Worm (Caenorhabditis elegans) whole organism, young adult: Measurements from ENCODE around the gene zyg-8.

ENCODE experiments used
- B0019.2 ChIP-seq: fragments of 200-800 bp; sonication (Bioruptor generic); conservative IDR thresholded peaks from 2 replicates; pipeline ENCODE4 v1.3.6; 2022; ENCODE audit warnings: missing genetic modification reagents, missing genetic modification characterization, missing compliant biosample characterization
- C06A6.2 ChIP-seq: fragments of 200-800 bp; sonication (Bioruptor generic); conservative IDR thresholded peaks from 2 replicates; pipeline ENCODE4 v1.3.6; 2022; ENCODE audit warnings: missing genetic modification characterization, missing compliant biosample characterization
- F23B12.7 ChIP-seq: sonication (generic microtip); optimal IDR thresholded peaks from 2 replicates; lab custom pipeline; 2017; ENCODE audit warnings: missing genetic modification characterization, mild to moderate bottlenecking, missing compliant biosample characterization, antibody characterized with exemption, moderate library complexity; ENCODE audit not compliant: insufficient read depth
- F49E8.2 ChIP-seq: sonication (generic microtip); optimal IDR thresholded peaks from 3 replicates; lab custom pipeline; 2017; ENCODE audit warnings: missing genetic modification characterization, mild to moderate bottlenecking, missing compliant biosample characterization, antibody characterized with exemption, moderate library complexity; ENCODE audit not compliant: insufficient read depth
- Y53F4B.3 ChIP-seq: fragments of 200-800 bp; sonication (Bioruptor generic); IDR thresholded peaks from 2 replicates; pipeline ENCODE4 v1.3.6; 2022; ENCODE audit warnings: missing genetic modification reagents, missing genetic modification characterization, missing compliant biosample characterization
- Y53G8AR.9 ChIP-seq: fragments of 200-800 bp; sonication (Bioruptor generic); conservative IDR thresholded peaks from 2 replicates; pipeline ENCODE4 v1.3.6; 2022; ENCODE audit warnings: missing genetic modification reagents, missing genetic modification characterization, missing compliant biosample characterization
- ZK185.1 ChIP-seq: sonication (generic microtip); optimal IDR thresholded peaks from 2 replicates; lab custom pipeline; 2016; ENCODE audit warnings: mild to moderate bottlenecking, missing genetic modification characterization, missing compliant biosample characterization; ENCODE audit not compliant: poor library complexity, severe bottlenecking
- akir-1 ChIP-seq: fragments of 200-800 bp; sonication (Bioruptor generic); optimal IDR thresholded peaks from 2 replicates; lab custom pipeline; 2018; ENCODE audit warnings: mild to moderate bottlenecking, missing genetic modification characterization, moderate library complexity, missing compliant biosample characterization
- ama-1 ChIP-seq, 3 experiments: fragments of 150-350 bp in 1 of 3; sonication (generic microtip) in 2 of 3; optimal IDR thresholded peaks; 2 replicates each; lab custom pipeline; 2014 to 2018; ENCODE audit warnings: missing biosample characterization in 2 of 3, missing genetic modification characterization in 2 of 3, missing genetic modification reagents in 2 of 3
- aptf-3 ChIP-seq: fragments of 200-800 bp; sonication (Bioruptor generic); IDR thresholded peaks from 2 replicates; pipeline ENCODE4 v1.3.6; 2022; ENCODE audit warnings: missing genetic modification characterization, missing compliant biosample characterization
- ccch-3 ChIP-seq: fragments of 200-800 bp; sonication (Bioruptor generic); optimal IDR thresholded peaks from 2 replicates; lab custom pipeline; 2018; ENCODE audit warnings: mild to moderate bottlenecking, missing genetic modification characterization, missing compliant biosample characterization
- cebp-1 ChIP-seq, 2 experiments: fragments of 200-800 bp in 1 of 2; sonication (Bioruptor generic) in 1 of 2; sonication (generic microtip) in 1 of 2; IDR thresholded peaks in 1 of 2; optimal IDR thresholded peaks in 1 of 2; 2 replicates each; pipeline versions ENCODE4 v1.3.6 to Lab custom; 2017 to 2022; ENCODE audit warnings: missing compliant biosample characterization in 2 of 2, missing genetic modification characterization in 2 of 2, mild to moderate bottlenecking in 1 of 2, missing genetic modification reagents in 1 of 2, moderate library complexity in 1 of 2
- chd-7 ChIP-seq: sonication (generic microtip); optimal IDR thresholded peaks from 2 replicates; lab custom pipeline; 2016; ENCODE audit warnings: mild to moderate bottlenecking, missing genetic modification characterization, moderate library complexity, missing compliant biosample characterization
- dox-1 ChIP-seq: fragments of 200-800 bp; sonication (Bioruptor generic); IDR thresholded peaks from 2 replicates; pipeline ENCODE4 v1.3.6; 2022; ENCODE audit warnings: missing genetic modification reagents, missing genetic modification characterization, missing compliant biosample characterization
- efl-1 ChIP-seq: fragments of 150-350 bp; optimal IDR thresholded peaks from 2 replicates; lab custom pipeline; 2014; ENCODE audit warnings: missing biosample characterization, missing genetic modification reagents, missing genetic modification characterization
- egrh-3 ChIP-seq: fragments of 200-800 bp; sonication (Bioruptor generic); IDR thresholded peaks from 2 replicates; pipeline ENCODE4 v1.3.6; 2022; ENCODE audit warnings: missing genetic modification reagents, missing genetic modification characterization, missing compliant biosample characterization
- gei-17 ChIP-seq: fragments of 200-800 bp; sonication (Bioruptor generic); optimal IDR thresholded peaks from 2 replicates; lab custom pipeline; 2018; ENCODE audit warnings: mild to moderate bottlenecking, missing genetic modification characterization, missing compliant biosample characterization
- hmg-1.2 ChIP-seq: fragments of 200-800 bp; sonication (Bioruptor generic); IDR thresholded peaks from 2 replicates; pipeline ENCODE4 v1.3.6; 2022; ENCODE audit warnings: missing genetic modification reagents, missing genetic modification characterization, missing compliant biosample characterization
- hmg-20 ChIP-seq: fragments of 200-800 bp; sonication (Bioruptor generic); IDR thresholded peaks from 2 replicates; pipeline ENCODE4 v1.3.6; 2022; ENCODE audit warnings: missing genetic modification reagents, missing genetic modification characterization, missing compliant biosample characterization
- lin-26 ChIP-seq: fragments of 200-800 bp; sonication (Bioruptor generic); IDR thresholded peaks from 2 replicates; pipeline ENCODE4 v1.3.6; 2022; ENCODE audit warnings: missing genetic modification reagents, missing genetic modification characterization, missing compliant biosample characterization
- lin-35 ChIP-seq, 3 experiments: fragments of 150-350 bp in 2 of 3; sonication (generic microtip) in 1 of 3; optimal IDR thresholded peaks; 2 replicates each; lab custom pipeline; 2014 to 2018; ENCODE audit warnings: missing biosample characterization in 3 of 3, missing genetic modification characterization in 3 of 3, missing genetic modification reagents in 3 of 3
- lin-40 ChIP-seq: sonication (generic microtip); optimal IDR thresholded peaks from 2 replicates; lab custom pipeline; 2016; ENCODE audit warnings: missing genetic modification characterization, mild to moderate bottlenecking, missing compliant biosample characterization, missing genotype, missing genetic modification reagents
- madf-10 ChIP-seq: sonication (generic microtip); optimal IDR thresholded peaks from 2 replicates; lab custom pipeline; 2016; ENCODE audit warnings: mild to moderate bottlenecking, missing genetic modification characterization, missing compliant biosample characterization
- madf-3 ChIP-seq: fragments of 200-800 bp; sonication (Bioruptor generic); IDR thresholded peaks from 2 replicates; pipeline ENCODE4 v1.3.6; 2022; ENCODE audit warnings: missing genetic modification reagents, missing genetic modification characterization, missing compliant biosample characterization
- madf-6 ChIP-seq: fragments of 200-800 bp; sonication (Bioruptor generic); IDR thresholded peaks from 2 replicates; pipeline ENCODE4 v1.3.6; 2022; ENCODE audit warnings: missing genetic modification reagents, missing genetic modification characterization, missing compliant biosample characterization
- mcd-1 ChIP-seq: fragments of 200-800 bp; sonication (Bioruptor generic); IDR thresholded peaks from 2 replicates; pipeline ENCODE4 v1.3.6; 2022; ENCODE audit warnings: missing genetic modification reagents, missing genetic modification characterization, missing compliant biosample characterization
- nfyb-1 ChIP-seq: fragments of 200-800 bp; sonication (Bioruptor generic); IDR thresholded peaks from 2 replicates; pipeline ENCODE4 v1.3.6; 2022; ENCODE audit warnings: missing genetic modification reagents, missing genetic modification characterization, missing compliant biosample characterization
- nhr-80 ChIP-seq: sonication (generic microtip); optimal IDR thresholded peaks from 2 replicates; lab custom pipeline; 2016; ENCODE audit warnings: missing genetic modification characterization, missing compliant biosample characterization
- pbrm-1 ChIP-seq: fragments of 200-800 bp; sonication (Bioruptor generic); IDR thresholded peaks from 2 replicates; pipeline ENCODE4 v1.3.6; 2022; ENCODE audit warnings: missing genetic modification reagents, missing genetic modification characterization, missing compliant biosample characterization
- pha-4 ChIP-seq: fragments of 150-350 bp; sonication (generic microtip); optimal IDR thresholded peaks from 2 replicates; lab custom pipeline; 2014; ENCODE audit warnings: missing biosample characterization, missing genetic modification reagents, missing genetic modification characterization
- repo-1 ChIP-seq: sonication (generic microtip); optimal IDR thresholded peaks from 2 replicates; lab custom pipeline; 2017; ENCODE audit warnings: mild to moderate bottlenecking, missing genetic modification characterization, missing compliant biosample characterization
- rpc-1 ChIP-seq, 2 experiments: fragments of 150-350 bp in 1 of 2; sonication (generic microtip) in 1 of 2; optimal IDR thresholded peaks; 2 replicates each; lab custom pipeline; 2014 to 2018; ENCODE audit warnings: missing biosample characterization in 1 of 2, missing genetic modification characterization in 1 of 2, missing genetic modification reagents in 1 of 2, missing genotype in 1 of 2
- snpc-3.4 ChIP-seq: sonication (generic microtip); optimal IDR thresholded peaks from 2 replicates; lab custom pipeline; 2017; ENCODE audit warnings: missing genetic modification characterization, mild to moderate bottlenecking, missing compliant biosample characterization, antibody characterized with exemption, moderate library complexity, missing genotype, missing genetic modification reagents
- unc-62 ChIP-seq: fragments of 150-350 bp; optimal IDR thresholded peaks from 2 replicates; lab custom pipeline; 2014; ENCODE audit warnings: missing biosample characterization, missing genetic modification reagents, missing genetic modification characterization
- xnd-1 ChIP-seq: sonication (generic microtip); optimal IDR thresholded peaks from 2 replicates; lab custom pipeline; 2016; ENCODE audit warnings: missing genotype, missing genetic modification reagents, missing genetic modification characterization, missing compliant biosample characterization
- zfh-2 ChIP-seq: fragments of 200-800 bp; sonication (Bioruptor generic); conservative IDR thresholded peaks from 2 replicates; pipeline ENCODE4 v1.3.6; 2022; ENCODE audit warnings: missing genetic modification reagents, missing genetic modification characterization, missing compliant biosample characterization
- ztf-26 ChIP-seq: sonication (generic microtip); optimal IDR thresholded peaks from 2 replicates; lab custom pipeline; 2017; ENCODE audit warnings: missing genetic modification characterization, missing compliant biosample characterization

Gene zyg-8

DNA sequence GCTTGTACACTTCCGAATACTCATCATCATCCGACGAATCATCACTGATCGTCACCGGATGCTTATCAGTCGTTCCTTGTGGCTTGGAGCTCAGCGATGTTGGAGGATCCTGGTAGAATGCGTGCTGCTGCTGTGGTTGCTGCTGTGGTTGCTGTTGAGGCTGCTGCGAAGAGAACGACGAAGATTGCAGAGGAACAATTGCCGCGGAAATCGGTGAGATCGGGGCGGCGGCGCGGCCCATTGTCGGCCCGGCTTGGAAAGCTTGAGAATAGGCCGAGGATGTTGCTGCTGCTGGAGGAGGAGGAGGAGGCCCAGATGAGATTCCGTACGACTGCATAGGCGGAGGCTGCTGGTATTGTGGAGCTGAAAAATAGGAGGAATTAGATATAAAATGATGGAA lies 27.2 kb upstream of the zyg-8 start (continued):
- TF ChIP-seq B0019.2 (GFP tag; lab: Robert Waterston, UW) (no peak), gei-17 (no peak)
- TF ChIP-seq, all 124 proteins: peak for 2

DNA sequence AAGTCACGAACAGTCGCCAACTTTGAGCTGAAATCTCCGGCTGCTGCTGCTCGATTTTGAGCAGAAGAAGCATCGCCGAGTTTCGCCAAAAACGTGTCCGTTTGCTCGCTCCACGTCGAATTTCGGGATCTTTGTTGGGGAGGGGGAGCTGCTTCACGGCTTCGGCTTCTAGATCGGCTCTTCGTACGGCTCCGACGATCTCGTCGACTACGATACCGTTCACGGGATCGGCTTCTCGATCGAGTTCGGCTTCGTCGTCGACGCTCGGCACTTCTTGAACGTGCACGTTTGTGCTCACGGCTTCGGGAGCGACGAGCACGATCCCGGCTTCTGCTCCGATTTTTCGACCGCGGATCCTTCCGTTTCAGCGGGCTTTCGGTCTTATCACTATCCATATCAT lies 24.3 kb upstream of the zyg-8 start:
- peak; percentile 90 for TF ChIP-seq zfh-2 (GFP tag; lab: Robert Waterston, UW)
- TF ChIP-seq nfyb-1 = 0 out of 2 replicates have a peak, but pooled peaks have one; percentile 16
- TF ChIP-seq Y53G8AR.9 (GFP tag; lab: Robert Waterston, UW) = no peak
- TF ChIP-seq egrh-3 = peak; percentile 70; the same call in 1 of the 2 replicates
- TF ChIP-seq, all 124 proteins: peak for 3

DNA sequence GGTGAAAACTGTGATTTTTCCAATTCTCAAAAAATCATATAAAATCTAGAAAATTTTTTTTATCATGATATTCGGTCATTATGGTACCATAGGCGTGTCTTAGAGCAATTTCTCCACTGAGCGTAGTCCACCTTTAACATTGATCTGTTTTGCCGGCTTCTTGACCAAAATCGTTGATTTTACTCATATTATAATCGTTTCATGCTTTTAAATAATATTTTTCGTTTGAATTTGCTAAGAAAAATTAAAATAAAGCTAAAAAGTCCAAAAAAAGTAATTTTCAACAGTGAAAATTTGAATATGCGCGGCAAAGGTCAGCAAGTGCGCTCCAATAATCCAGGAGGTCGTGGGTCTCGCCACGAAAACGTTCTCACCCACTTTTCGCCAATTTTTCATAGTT lies 20.5 kb upstream of the zyg-8 start, which contains the start of gene Y79H2A.4:
Gene Y79H2A.4, plus strand, starts transcription at position 301 of the 400 bp plus-strand sequence.
- TF ChIP-seq F23B12.7 (tag; lab: Kevin White, UChicago) = no peak
- no peak for TF ChIP-seq egrh-3
- no peak for TF ChIP-seq lin-35 (GFP tag; optimal IDR thresholded peaks at IDR 0.05; lab: Kevin White, UChicago)
- TF ChIP-seq madf-10 (tag; lab: Kevin White, UChicago) = no peak
- TF ChIP-seq pha-4 = no peak
- TF ChIP-seq ztf-26 (tag; lab: Kevin White, UChicago) = no peak
- no peak for TF ChIP-seq ZK185.1
- TF ChIP-seq ama-1 (optimal IDR thresholded peaks at IDR 0.05; lab: Kevin White, UChicago) = no peak
- TF ChIP-seq ama-1 (GFP tag; optimal IDR thresholded peaks at IDR 0.05; lab: Kevin White, UChicago) = no peak
- TF ChIP-seq chd-7 (tag; lab: Kevin White, UChicago) = no peak

DNA sequence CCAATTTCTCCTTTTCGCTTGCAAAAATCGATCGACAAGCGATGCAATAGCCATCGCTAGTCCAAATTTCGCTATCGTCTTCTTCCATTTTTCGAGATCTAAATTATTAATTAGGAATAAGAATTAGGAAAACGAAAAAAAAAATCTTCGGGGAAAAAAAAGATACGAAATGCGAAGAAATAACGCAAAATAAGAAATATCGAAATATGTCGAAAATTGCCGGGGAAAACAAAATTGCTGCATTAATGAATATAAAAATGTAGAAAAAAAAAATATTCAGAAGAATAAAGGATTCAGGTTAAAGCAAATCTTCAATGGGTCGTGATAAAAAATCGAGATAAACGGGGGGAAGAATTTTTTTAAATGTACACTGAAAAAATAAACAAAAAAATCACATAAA lies 9.3 kb upstream of the zyg-8 start, which contains the start of gene Y79H2A.3:
Gene Y79H2A.3, minus strand, starts transcription at position 101 of the 400 bp plus-strand sequence.
- TF ChIP-seq nhr-80 (no peak), F49E8.2 (no peak), xnd-1 (tag; lab: Kevin White, UChicago) (no peak), akir-1 (GFP tag; lab: Kevin White, UChicago) (no peak), Y53F4B.3 (GFP tag; lab: Robert Waterston, UW) (no peak), snpc-3.4 (no peak), ccch-3 (GFP tag; lab: Kevin White, UChicago) (no peak), aptf-3 (GFP tag; lab: Robert Waterston, UW) (no peak), rpc-1 (optimal IDR thresholded peaks at IDR 0.05; lab: Kevin White, UChicago) (no peak), rpc-1 (tag; optimal IDR thresholded peaks at IDR 0.05; lab: Kevin White, UChicago) (no peak), madf-3 (GFP tag; lab: Robert Waterston, UW) (no peak), ztf-26 (tag; lab: Kevin White, UChicago) (no peak), repo-1 (no peak), dox-1 (no peak), hmg-20 (GFP tag; lab: Robert Waterston, UW) (no peak), C06A6.2 (no peak), nfyb-1 (no peak)
- TF ChIP-seq, all 124 proteins: peak for 0

DNA sequence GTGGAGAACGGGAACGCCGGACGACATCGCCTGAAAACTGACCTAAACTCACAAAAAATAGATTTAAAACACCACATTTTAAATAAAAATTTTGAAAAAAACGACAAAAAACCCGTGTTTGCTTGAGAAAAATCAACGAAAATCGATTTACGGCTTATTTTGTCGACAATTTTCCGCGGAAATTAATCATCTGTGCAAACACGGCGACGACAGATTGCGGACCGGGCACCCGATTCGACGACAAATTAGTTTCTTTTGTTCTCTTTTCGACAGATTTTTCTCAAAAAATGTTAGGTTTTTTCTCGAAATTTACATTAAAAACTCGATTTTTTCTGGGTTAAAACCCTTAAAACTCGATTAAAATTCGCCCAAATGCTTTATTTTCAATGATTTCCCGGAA lies 3.1 kb upstream of the zyg-8 start, which contains the start of gene arx-3:
Gene arx-3, minus strand, starts transcription at position 30 of the 400 bp plus-strand sequence.
- 0 out of 2 replicates have a peak, but pooled peaks have one; percentile 7 for TF ChIP-seq pbrm-1
- 0 out of 2 replicates have a peak, but pooled peaks have one; percentile 20 for TF ChIP-seq madf-6 (GFP tag; lab: Robert Waterston, UW)
- TF ChIP-seq cebp-1 (GFP tag; IDR thresholded peaks at IDR 0.05; lab: Robert Waterston, UW) = no peak
- TF ChIP-seq cebp-1 (tag; optimal IDR thresholded peaks at IDR 0.05; lab: Kevin White, UChicago) = no peak
- TF ChIP-seq efl-1 (GFP tag; lab: Kevin White, UChicago) = peak; percentile 23
- TF ChIP-seq hmg-1.2 = 0 out of 2 replicates have a peak, but pooled peaks have one; percentile 12
- TF ChIP-seq ZK185.1 = no peak
- peak; percentile 20; the same call in 1 of the 2 replicates for TF ChIP-seq mcd-1 (GFP tag; lab: Robert Waterston, UW)
- 0 out of 2 replicates have a peak, but pooled peaks have one; percentile 10 for TF ChIP-seq dox-1
- TF ChIP-seq lin-26 (GFP tag; lab: Robert Waterston, UW) = no peak
- no peak for TF ChIP-seq unc-62
- peak; percentile 7 for TF ChIP-seq lin-40 (tag; lab: Kevin White, UChicago)
